Fruit fly (Drosophila melanogaster) whole organism, pupa: Measurements from ENCODE around the gene Sfp93F.
"Not testable (repeated sequence)": the region's sequence is repeated elsewhere in the genome, so short reads cannot be mapped to it uniquely, and the experiment has no call there.

Source experiments
- CG10348 ChIP-seq: fragments of 200-800 bp; sonication (Bioruptor generic); IDR thresholded peaks from 2 replicates; pipeline ENCODE4 v1.3.6; 2022; ENCODE audit warnings: missing biosample characterization, missing genetic modification characterization
- CG12605 ChIP-seq: fragments of 200-800 bp; sonication (Bioruptor generic); IDR thresholded peaks from 2 replicates; pipeline ENCODE4 v1.3.6; 2022; ENCODE audit warnings: missing biosample characterization, missing genetic modification characterization
- CG13204 ChIP-seq: fragments of 200-800 bp; sonication (Bioruptor generic); optimal IDR thresholded peaks from 2 replicates; lab custom pipeline; 2018; ENCODE audit warnings: missing biosample characterization, mild to moderate bottlenecking, missing genetic modification characterization, moderate library complexity
- CG14655 ChIP-seq: fragments of 200-800 bp; sonication (Bioruptor generic); optimal IDR thresholded peaks from 3 replicates; lab custom pipeline; 2017; ENCODE audit warnings: mild to moderate bottlenecking, missing biosample characterization, missing genetic modification reagents, missing genetic modification characterization
- CG15710 ChIP-seq: fragments of 200-800 bp; sonication (Bioruptor generic); optimal IDR thresholded peaks from 2 replicates; lab custom pipeline; 2018; ENCODE audit warnings: missing biosample characterization, mild to moderate bottlenecking, missing genetic modification characterization, moderate library complexity
- CG17806 ChIP-seq: fragments of 200-800 bp; sonication (Bioruptor generic); optimal IDR thresholded peaks from 2 replicates; lab custom pipeline; 2018; ENCODE audit warnings: missing biosample characterization, mild to moderate bottlenecking, missing genetic modification characterization, moderate library complexity
- CG32121 ChIP-seq: fragments of 200-800 bp; sonication (Bioruptor generic); IDR thresholded peaks from 2 replicates; pipeline ENCODE4 v1.3.6; 2022; ENCODE audit warnings: missing biosample characterization, missing genetic modification characterization
- CG34367 ChIP-seq: fragments of 200-800 bp; sonication (Bioruptor generic); optimal IDR thresholded peaks from 2 replicates; lab custom pipeline; 2018; ENCODE audit warnings: missing biosample characterization, mild to moderate bottlenecking, missing genetic modification characterization
- CG4496 ChIP-seq: fragments of 200-800 bp; sonication (Bioruptor generic); IDR thresholded peaks from 3 replicates; pipeline ENCODE4 v1.3.6; 2022; ENCODE audit warnings: missing biosample characterization, missing genetic modification characterization
- CG8159 ChIP-seq: fragments of 200-800 bp; sonication (Bioruptor generic); optimal IDR thresholded peaks from 3 replicates; lab custom pipeline; 2018; ENCODE audit warnings: missing biosample characterization, mild to moderate bottlenecking, missing genetic modification characterization, moderate library complexity
- CG8301 ChIP-seq: fragments of 200-800 bp; sonication (Bioruptor generic); optimal IDR thresholded peaks from 2 replicates; lab custom pipeline; 2018; ENCODE audit warnings: missing biosample characterization, mild to moderate bottlenecking, missing genetic modification characterization
- CG9948 ChIP-seq: fragments of 200-800 bp; sonication (Bioruptor generic); optimal IDR thresholded peaks from 2 replicates; lab custom pipeline; 2018; ENCODE audit warnings: missing biosample characterization, mild to moderate bottlenecking, missing genetic modification characterization, moderate library complexity
- D1 ChIP-seq: fragments of 200-800 bp; sonication (Bioruptor generic); optimal IDR thresholded peaks from 2 replicates; lab custom pipeline; 2018; ENCODE audit warnings: missing biosample characterization, mild to moderate bottlenecking, missing genetic modification characterization, moderate library complexity
- EcR ChIP-seq: fragments of 200-800 bp; sonication (Bioruptor generic); optimal IDR thresholded peaks from 3 replicates; lab custom pipeline; 2019; ENCODE audit warnings: missing biosample characterization, missing genetic modification characterization, mild to moderate bottlenecking, moderate library complexity, missing genetic modification reagents
- Ets98B ChIP-seq: fragments of 200-800 bp; sonication (Bioruptor generic); IDR thresholded peaks from 2 replicates; pipeline ENCODE4 v1.3.6; 2022; ENCODE audit warnings: missing biosample characterization, missing genetic modification characterization
- Pif1A ChIP-seq: fragments of 200-800 bp; sonication (Bioruptor generic); optimal IDR thresholded peaks from 3 replicates; lab custom pipeline; 2016; ENCODE audit warnings: missing biosample characterization, missing genetic modification characterization
- Pif1B ChIP-seq: fragments of 200-800 bp; sonication (Bioruptor generic); optimal IDR thresholded peaks from 3 replicates; lab custom pipeline; 2016; ENCODE audit warnings: missing biosample characterization, missing genetic modification characterization
- Snoo ChIP-seq: fragments of 200-800 bp; sonication (Bioruptor generic); optimal IDR thresholded peaks from 3 replicates; lab custom pipeline; 2017; ENCODE audit warnings: missing biosample characterization, mild to moderate bottlenecking, missing genetic modification characterization, inconsistent platforms
- fd96Ca ChIP-seq: fragments of 200-800 bp; sonication (Bioruptor generic); IDR thresholded peaks from 3 replicates; pipeline ENCODE4 v1.3.6; 2022; ENCODE audit warnings: missing biosample characterization, missing genetic modification characterization
- gl ChIP-seq: fragments of 200-800 bp; sonication (Bioruptor generic); optimal IDR thresholded peaks from 2 replicates; lab custom pipeline; 2018; ENCODE audit warnings: missing biosample characterization, mild to moderate bottlenecking, missing genetic modification characterization
- rn ChIP-seq: fragments of 200-800 bp; sonication (Bioruptor generic); IDR thresholded peaks from 2 replicates; pipeline ENCODE4 v1.3.6; 2022; ENCODE audit warnings: missing biosample characterization, missing genetic modification characterization

Sfp93F gene

dm6 chr3R:21736196-21736595 is at the start of gene Sfp93F:
Gene Sfp93F, minus strand, starts transcription at chr3R:21736296.
- TF ChIP-seq fd96Ca (GFP tag; lab: Robert Waterston, UW); rn; CG13204 (GFP tag; lab: Kevin White, UChicago): not testable (repeated sequence)

dm6 chr3R:21782295-21782922 is 46.3 kb upstream of the Sfp93F start, which contains the start of gene tsl:
Gene tsl, minus strand, starts transcription at chr3R:21782536.
- TF ChIP-seq EcR (peak; percentile 93), CG10348 (no peak), CG13204 (GFP tag; lab: Kevin White, UChicago) (peak; percentile 20), CG4496 (GFP tag; lab: Robert Waterston, UW) (0 out of 3 replicates have a peak, but pooled peaks have one; percentile 16)

- TF ChIP-seq CG4496 (GFP tag; lab: Robert Waterston, UW) (peak; percentile 82), CG17806 (tag; lab: Kevin White, UChicago) (peak; percentile 95), CG14655 (GFP tag; lab: Kevin White, UChicago) (peak; percentile 92), Pif1A (GFP tag; lab: Kevin White, UChicago) (peak; percentile 93), CG10348 (no peak), gl (peak; percentile 89), CG32121 (GFP tag; lab: Robert Waterston, UW) (peak; percentile 72), CG34367 (tag; lab: Kevin White, UChicago) (peak; percentile 90), CG8301 (peak; percentile 87), CG15710 (tag; lab: Kevin White, UChicago) (peak; percentile 95), CG9948 (tag; lab: Kevin White, UChicago) (peak; percentile 93), CG8159 (tag; lab: Kevin White, UChicago) (peak; percentile 95), EcR (peak; percentile 65), Snoo (tag; lab: Kevin White, UChicago) (peak; percentile 92), rn (peak; percentile 69), Ets98B (GFP tag; lab: Robert Waterston, UW) (peak; percentile 72), CG12605 (GFP tag; lab: Robert Waterston, UW) (peak; percentile 71), Pif1B (GFP tag; lab: Kevin White, UChicago) (peak; percentile 88), CG13204 (GFP tag; lab: Kevin White, UChicago) (peak; percentile 83), fd96Ca (GFP tag; lab: Robert Waterston, UW) (peak; percentile 66; the same call in 2 of the 3 replicates), D1 (peak; percentile 86)
Observed at dm6 chr3R:21781448-21781847, 45.4 kb upstream of the Sfp93F start.

- TF ChIP-seq EcR (peak; percentile 76), CG13204 (GFP tag; lab: Kevin White, UChicago) (no peak), CG4496 (GFP tag; lab: Robert Waterston, UW) (no peak), CG32121 (GFP tag; lab: Robert Waterston, UW) (no peak), CG14655 (GFP tag; lab: Kevin White, UChicago) (no peak)
Observed at dm6 chr3R:21780086-21780485, 44.0 kb upstream of the Sfp93F start.

- TF ChIP-seq CG34367 (tag; lab: Kevin White, UChicago) (no peak), CG32121 (GFP tag; lab: Robert Waterston, UW) (no peak), CG8159 (tag; lab: Kevin White, UChicago) (no peak), D1 (no peak), CG9948 (tag; lab: Kevin White, UChicago) (no peak), Ets98B (GFP tag; lab: Robert Waterston, UW) (no peak), EcR (no peak), CG8301 (no peak), CG15710 (tag; lab: Kevin White, UChicago) (no peak), Pif1B (GFP tag; lab: Kevin White, UChicago) (no peak), CG12605 (GFP tag; lab: Robert Waterston, UW) (no peak), CG14655 (GFP tag; lab: Kevin White, UChicago) (no peak), CG13204 (GFP tag; lab: Kevin White, UChicago) (no peak), CG4496 (GFP tag; lab: Robert Waterston, UW) (no peak)
Observed at dm6 chr3R:21777660-21778059, 41.6 kb upstream of the Sfp93F start, which contains the start of gene Polr1H. Gene Polr1H, minus strand, starts transcription at chr3R:21777847.

dm6 chr3R:21775766-21776165 is 39.7 kb upstream of the Sfp93F start, which contains the start of the genes GABA-B-R2 and CG6800:
Gene GABA-B-R2, minus strand, starts transcription at chr3R:21775840.
Gene CG6800, plus strand, starts transcription at chr3R:21776138.
- no peak for TF ChIP-seq CG8159 (tag; lab: Kevin White, UChicago)
- TF ChIP-seq CG12605 (GFP tag; lab: Robert Waterston, UW), result peak; percentile 84

dm6 chr3R:21769218-21769617 is 33.1 kb upstream of the Sfp93F start, which contains the start of gene Burs:
Gene Burs, plus strand, starts transcription at chr3R:21769518.
- TF ChIP-seq rn (no peak), Pif1A (GFP tag; lab: Kevin White, UChicago) (no peak), CG13204 (GFP tag; lab: Kevin White, UChicago) (no peak), CG9948 (tag; lab: Kevin White, UChicago) (no peak), CG12605 (GFP tag; lab: Robert Waterston, UW) (no peak), Pif1B (GFP tag; lab: Kevin White, UChicago) (no peak), EcR (no peak), CG8159 (tag; lab: Kevin White, UChicago) (no peak), CG8301 (no peak), Snoo (tag; lab: Kevin White, UChicago) (no peak), fd96Ca (GFP tag; lab: Robert Waterston, UW) (no peak)
- TF ChIP-seq, all 21 proteins: peak for 0
